Fruit fly (Drosophila melanogaster): ENCODE measurements around the gene Tengl2.

The Tengl2 gene

dm6 chr2L:2239284-2239683, at the start of gene Tengl2:
Gene Tengl2 (minus strand): TSS chr2L:2239384.
- TF ChIP-seq Jra (GFP tag; optimal IDR thresholded peaks at IDR 0.05) (no peak), CG32264 (GFP tag; optimal IDR thresholded peaks at IDR 0.05) (no peak), pan (optimal IDR thresholded peaks at IDR 0.05) (no peak), Sp1 (GFP tag; optimal IDR thresholded peaks at IDR 0.05) (no peak), woc (GFP tag; optimal IDR thresholded peaks at IDR 0.05) (no peak), dmrt93B (GFP tag; optimal IDR thresholded peaks at IDR 0.05) (no peak), Dfd (GFP tag; optimal IDR thresholded peaks at IDR 0.05) (no peak), tai (GFP tag; optimal IDR thresholded peaks at IDR 0.05) (no peak), Myc (optimal IDR thresholded peaks at IDR 0.05) (no peak), h (GFP tag; optimal IDR thresholded peaks at IDR 0.05) (no peak), dsf (GFP tag; optimal IDR thresholded peaks at IDR 0.05; ENCODE audit: borderline replicate concordance) (no peak), foxo (GFP tag; optimal IDR thresholded peaks at IDR 0.05) (no peak), OdsH (GFP tag; optimal IDR thresholded peaks at IDR 0.05) (no peak)

- TF ChIP-seq brk (GFP tag; optimal IDR thresholded peaks at IDR 0.05) (no peak), usp (GFP tag; optimal IDR thresholded peaks at IDR 0.05) (no peak), fru (GFP tag; optimal IDR thresholded peaks at IDR 0.05) (no peak), Dfd (GFP tag; optimal IDR thresholded peaks at IDR 0.05) (no peak), sage (GFP tag; optimal IDR thresholded peaks at IDR 0.05) (no peak), GATAd (GFP tag; optimal IDR thresholded peaks at IDR 0.05) (no peak), woc (GFP tag; optimal IDR thresholded peaks at IDR 0.05) (no peak), Sp1 (GFP tag; optimal IDR thresholded peaks at IDR 0.05) (no peak)
Observed at dm6 chr2L:2287807-2288206, 48.6 kb upstream of the Tengl2 start, which contains the start of gene CG42658. Gene CG42658 (minus strand): TSS chr2L:2287907.

dm6 chr2L:2286773-2287172, 47.6 kb upstream of the Tengl2 start, which contains the start of gene CG31681:
Gene CG31681 (minus strand): TSS chr2L:2286873.
- TF ChIP-seq Rel (GFP tag; optimal IDR thresholded peaks at IDR 0.05) (no peak), Rel (tag; optimal IDR thresholded peaks at IDR 0.05) (no peak), br (GFP tag; optimal IDR thresholded peaks at IDR 0.05) (no peak), woc (GFP tag; optimal IDR thresholded peaks at IDR 0.05) (no peak), foxo (GFP tag; optimal IDR thresholded peaks at IDR 0.05) (no peak), OdsH (GFP tag; optimal IDR thresholded peaks at IDR 0.05) (no peak), CG32264 (GFP tag; optimal IDR thresholded peaks at IDR 0.05) (no peak), ey (GFP tag; optimal IDR thresholded peaks at IDR 0.05) (no peak), rgr (GFP tag; optimal IDR thresholded peaks at IDR 0.05) (no peak), Jra (GFP tag; optimal IDR thresholded peaks at IDR 0.05) (no peak), Vsx2 (GFP tag; optimal IDR thresholded peaks at IDR 0.05; ENCODE audit: partially characterized antibody) (no peak), Hr83 (GFP tag; optimal IDR thresholded peaks at IDR 0.05; ENCODE audit: poor library complexity, severe bottlenecking) (no peak), Dif (GFP tag; optimal IDR thresholded peaks at IDR 0.05; ENCODE audit: partially characterized antibody) (no peak), Sp1 (GFP tag; optimal IDR thresholded peaks at IDR 0.05) (no peak), jim (GFP tag; optimal IDR thresholded peaks at IDR 0.05) (no peak), fru (GFP tag; optimal IDR thresholded peaks at IDR 0.05) (no peak), CrebA (GFP tag; optimal IDR thresholded peaks at IDR 0.05; ENCODE audit: borderline replicate concordance) (no peak)

- no peak for TF ChIP-seq jim (GFP tag; optimal IDR thresholded peaks at IDR 0.05)
- no peak for TF ChIP-seq h (GFP tag; optimal IDR thresholded peaks at IDR 0.05)
- TF ChIP-seq CG32264 (GFP tag; optimal IDR thresholded peaks at IDR 0.05), result no peak
- no peak for TF ChIP-seq lola (GFP tag; optimal IDR thresholded peaks at IDR 0.05)
- no peak for TF ChIP-seq usp (GFP tag; optimal IDR thresholded peaks at IDR 0.05)
- TF ChIP-seq rgr (GFP tag; optimal IDR thresholded peaks at IDR 0.05), result no peak
- no peak for TF ChIP-seq Hr78 (GFP tag; optimal IDR thresholded peaks at IDR 0.05)
- no peak for TF ChIP-seq foxo (GFP tag; optimal IDR thresholded peaks at IDR 0.05)
- TF ChIP-seq Mio (GFP tag; optimal IDR thresholded peaks at IDR 0.05), result no peak
- TF ChIP-seq Dfd (GFP tag; optimal IDR thresholded peaks at IDR 0.05), result no peak
- TF ChIP-seq tai (GFP tag; optimal IDR thresholded peaks at IDR 0.05), result no peak
- TF ChIP-seq Jra (GFP tag; optimal IDR thresholded peaks at IDR 0.05), result no peak
- no peak for TF ChIP-seq Hnf4 (GFP tag; optimal IDR thresholded peaks at IDR 0.05)
- TF ChIP-seq ey (GFP tag; optimal IDR thresholded peaks at IDR 0.05), result no peak
- no peak for TF ChIP-seq HLH106 (tag; optimal IDR thresholded peaks at IDR 0.05)
Observed at dm6 chr2L:2284863-2285262, 45.7 kb upstream of the Tengl2 start, which contains the start of gene CG4271. Gene CG4271 (plus strand): TSS chr2L:2285163.

dm6 chr2L:2269040-2269439, 29.9 kb upstream of the Tengl2 start, which contains the start of gene CG17242:
Gene CG17242 (minus strand): TSS chr2L:2269140.
- TF ChIP-seq Abd-B (GFP tag; optimal IDR thresholded peaks at IDR 0.05) (no peak), ey (GFP tag; optimal IDR thresholded peaks at IDR 0.05) (no peak), HLH106 (tag; optimal IDR thresholded peaks at IDR 0.05) (no peak), Myc (optimal IDR thresholded peaks at IDR 0.05) (no peak), Rel (GFP tag; optimal IDR thresholded peaks at IDR 0.05) (no peak), Rel (tag; optimal IDR thresholded peaks at IDR 0.05) (no peak), Sp1 (GFP tag; optimal IDR thresholded peaks at IDR 0.05) (no peak)

All from whole organism, wandering third instar larva.